Worm (Caenorhabditis elegans) whole organism, young adult: Measurements from ENCODE around the gene best-3.

ENCODE experiments used
- F10E7.11 ChIP-seq: sonication (generic microtip); optimal IDR thresholded peaks from 2 replicates; lab custom pipeline; 2017; ENCODE audit warnings: mild to moderate bottlenecking, missing genetic modification characterization, moderate library complexity, missing compliant biosample characterization
- fkh-3 ChIP-seq: sonication (generic microtip); optimal IDR thresholded peaks from 2 replicates; lab custom pipeline; 2016; ENCODE audit warnings: mild to moderate bottlenecking, missing genetic modification characterization, missing compliant biosample characterization
- nhr-179 ChIP-seq: sonication (generic microtip); optimal IDR thresholded peaks from 2 replicates; lab custom pipeline; 2016; ENCODE audit warnings: mild to moderate bottlenecking, missing genetic modification characterization, missing compliant biosample characterization
- nhr-80 ChIP-seq: sonication (generic microtip); optimal IDR thresholded peaks from 2 replicates; lab custom pipeline; 2016; ENCODE audit warnings: missing genetic modification characterization, missing compliant biosample characterization
- pha-4 ChIP-seq: fragments of 150-350 bp; sonication (generic microtip); optimal IDR thresholded peaks from 2 replicates; lab custom pipeline; 2014; ENCODE audit warnings: missing biosample characterization, missing genetic modification reagents, missing genetic modification characterization
- rcor-1 ChIP-seq: fragments of 200-800 bp; sonication (Bioruptor generic); IDR thresholded peaks from 2 replicates; pipeline ENCODE4 v1.3.6; 2022; ENCODE audit warnings: missing genetic modification reagents, missing genetic modification characterization, missing compliant biosample characterization
- tbp1 ChIP-seq: fragments of 200-800 bp; sonication (Bioruptor generic); optimal IDR thresholded peaks from 2 replicates; lab custom pipeline; 2018; ENCODE audit warnings: mild to moderate bottlenecking, missing genetic modification characterization, missing compliant biosample characterization

ce11 chrII:23739-24138, 11.0 kb downstream of the best-3 start:
- TF ChIP-seq fkh-3 (tag; lab: Kevin White, UChicago) (no peak), nhr-80 (tag; lab: Kevin White, UChicago) (no peak), nhr-179 (tag; lab: Kevin White, UChicago) (no peak), rcor-1 (GFP tag; lab: Robert Waterston, UW) (no peak), tbp1 (GFP tag; lab: Kevin White, UChicago) (no peak), pha-4 (tag; lab: Kevin White, UChicago) (no peak), F10E7.11 (tag; lab: Kevin White, UChicago) (no peak)
